Worm (Caenorhabditis elegans) whole organism, L2 larva: Measurements from ENCODE around the gene F54C9.3.

Experiments
- F13H6.1 ChIP-seq: sonication (generic microtip); optimal IDR thresholded peaks from 2 replicates; lab custom pipeline; 2016; ENCODE audit warnings: missing genetic modification characterization, missing compliant biosample characterization
- R02D3.7 ChIP-seq: fragments of 150-350 bp; optimal IDR thresholded peaks from 2 replicates; lab custom pipeline; 2014; ENCODE audit warnings: missing biosample characterization, missing genetic modification characterization
- alr-1 ChIP-seq: fragments of 150-350 bp; optimal IDR thresholded peaks from 2 replicates; lab custom pipeline; 2014; ENCODE audit warnings: missing biosample characterization, missing genetic modification characterization
- ama-1 ChIP-seq: fragments of 150-350 bp; optimal IDR thresholded peaks from 2 replicates; lab custom pipeline; 2018; ENCODE audit warnings: inconsistent platforms
- blmp-1 ChIP-seq: sonication (generic microtip); optimal IDR thresholded peaks from 2 replicates; lab custom pipeline; 2017; ENCODE audit warnings: missing genetic modification characterization, mild to moderate bottlenecking, missing compliant biosample characterization, antibody characterized with exemption, moderate library complexity; ENCODE audit not compliant: insufficient read depth
- crh-2 ChIP-seq: sonication (generic microtip); optimal IDR thresholded peaks from 2 replicates; lab custom pipeline; 2017; ENCODE audit warnings: missing biosample characterization, missing genetic modification characterization
- dmd-4 ChIP-seq: sonication (generic microtip); optimal IDR thresholded peaks from 2 replicates; lab custom pipeline; 2017; ENCODE audit warnings: missing biosample characterization, missing genetic modification characterization
- egl-27 ChIP-seq: sonication (generic microtip); optimal IDR thresholded peaks from 3 replicates; lab custom pipeline; 2017; ENCODE audit warnings: missing biosample characterization, missing genetic modification reagents, missing genetic modification characterization
- fos-1 ChIP-seq: fragments of 150-350 bp; optimal IDR thresholded peaks from 2 replicates; lab custom pipeline; 2014; ENCODE audit warnings: missing biosample characterization, missing genetic modification characterization
- gmeb-1 ChIP-seq: fragments of 150-350 bp; optimal IDR thresholded peaks from 2 replicates; lab custom pipeline; 2014; ENCODE audit warnings: missing biosample characterization, missing genetic modification characterization
- lin-11 ChIP-seq: fragments of 150-350 bp; sonication (generic microtip); optimal IDR thresholded peaks from 2 replicates; lab custom pipeline; 2014; ENCODE audit warnings: missing biosample characterization, missing genetic modification characterization, inconsistent platforms, mixed read lengths
- lin-13 ChIP-seq: fragments of 150-350 bp; optimal IDR thresholded peaks from 2 replicates; lab custom pipeline; 2014; ENCODE audit warnings: missing biosample characterization, missing genetic modification reagents, missing genetic modification characterization
- lsy-2 ChIP-seq, 2 experiments: fragments of 150-350 bp in 1 of 2; sonication (generic microtip) in 1 of 2; optimal IDR thresholded peaks; 2 replicates each; lab custom pipeline; 2014 to 2017; ENCODE audit warnings: missing biosample characterization in 2 of 2, missing genetic modification characterization in 2 of 2
- mab-5 ChIP-seq: fragments of 150-350 bp; optimal IDR thresholded peaks from 2 replicates; lab custom pipeline; 2014; ENCODE audit warnings: missing biosample characterization, missing genetic modification characterization
- nhr-10 ChIP-seq: sonication (generic microtip); optimal IDR thresholded peaks from 2 replicates; lab custom pipeline; 2017; ENCODE audit warnings: missing biosample characterization, missing genetic modification characterization
- nhr-129 ChIP-seq: fragments of 150-350 bp; optimal IDR thresholded peaks from 2 replicates; lab custom pipeline; 2014; ENCODE audit warnings: missing biosample characterization, missing genetic modification characterization
- nhr-23 ChIP-seq: fragments of 150-350 bp; optimal IDR thresholded peaks from 2 replicates; lab custom pipeline; 2014; ENCODE audit warnings: missing biosample characterization, missing genetic modification reagents, missing genetic modification characterization
- nhr-237 ChIP-seq: fragments of 150-350 bp; optimal IDR thresholded peaks from 2 replicates; lab custom pipeline; 2014; ENCODE audit warnings: missing biosample characterization, missing genetic modification characterization
- nhr-25 ChIP-seq: fragments of 150-350 bp; sonication (generic microtip); optimal IDR thresholded peaks from 3 replicates; lab custom pipeline; 2014; ENCODE audit warnings: missing biosample characterization, missing genetic modification characterization
- nhr-77 ChIP-seq: fragments of 150-350 bp; optimal IDR thresholded peaks from 2 replicates; lab custom pipeline; 2014; ENCODE audit warnings: missing biosample characterization, missing genetic modification characterization
- sem-4 ChIP-seq: fragments of 150-350 bp; optimal IDR thresholded peaks from 2 replicates; lab custom pipeline; 2014; ENCODE audit warnings: missing biosample characterization, missing genetic modification reagents, missing genetic modification characterization
- skn-1 ChIP-seq: sonication (generic microtip); optimal IDR thresholded peaks from 2 replicates; lab custom pipeline; 2017; ENCODE audit warnings: missing biosample characterization, missing genetic modification characterization
- sma-3 ChIP-seq: sonication (generic microtip); optimal IDR thresholded peaks from 2 replicates; lab custom pipeline; 2016; ENCODE audit warnings: missing genetic modification reagents, missing genetic modification characterization, missing compliant biosample characterization
- sma-9 ChIP-seq, 2 experiments: fragments of 150-350 bp in 1 of 2; sonication (generic microtip) in 1 of 2; optimal IDR thresholded peaks; 2 replicates each; lab custom pipeline; 2014 to 2016; ENCODE audit warnings: missing genetic modification characterization in 2 of 2, mild to moderate bottlenecking in 1 of 2, missing biosample characterization in 1 of 2, missing compliant biosample characterization in 1 of 2, missing genetic modification reagents in 1 of 2, moderate library complexity in 1 of 2
- snpc-4 ChIP-seq: fragments of 150-350 bp; optimal IDR thresholded peaks from 2 replicates; lab custom pipeline; 2014; ENCODE audit warnings: missing biosample characterization, missing genetic modification characterization
- unc-39 ChIP-seq: fragments of 150-350 bp; optimal IDR thresholded peaks from 2 replicates; lab custom pipeline; 2014; ENCODE audit warnings: missing biosample characterization, missing genetic modification characterization
- unc-55 ChIP-seq: fragments of 150-350 bp; sonication (generic microtip); optimal IDR thresholded peaks from 3 replicates; lab custom pipeline; 2014; ENCODE audit warnings: missing biosample characterization, missing genetic modification reagents, missing genetic modification characterization
- ztf-11 ChIP-seq: sonication (generic microtip); optimal IDR thresholded peaks from 2 replicates; lab custom pipeline; 2017; ENCODE audit warnings: missing biosample characterization, missing genetic modification characterization
- ztf-4 ChIP-seq: fragments of 150-350 bp; optimal IDR thresholded peaks from 2 replicates; lab custom pipeline; 2014; ENCODE audit warnings: missing biosample characterization, missing genetic modification characterization

Gene F54C9.3

ce11 chrII:8532015-8532414 lies 34.6 kb downstream of the F54C9.3 start:
- TF ChIP-seq blmp-1 (tag; lab: Kevin White, UChicago) (peak; percentile 28), fos-1 (tag; lab: Kevin White, UChicago) (no peak), nhr-129 (peak; percentile 32)

DNA sequence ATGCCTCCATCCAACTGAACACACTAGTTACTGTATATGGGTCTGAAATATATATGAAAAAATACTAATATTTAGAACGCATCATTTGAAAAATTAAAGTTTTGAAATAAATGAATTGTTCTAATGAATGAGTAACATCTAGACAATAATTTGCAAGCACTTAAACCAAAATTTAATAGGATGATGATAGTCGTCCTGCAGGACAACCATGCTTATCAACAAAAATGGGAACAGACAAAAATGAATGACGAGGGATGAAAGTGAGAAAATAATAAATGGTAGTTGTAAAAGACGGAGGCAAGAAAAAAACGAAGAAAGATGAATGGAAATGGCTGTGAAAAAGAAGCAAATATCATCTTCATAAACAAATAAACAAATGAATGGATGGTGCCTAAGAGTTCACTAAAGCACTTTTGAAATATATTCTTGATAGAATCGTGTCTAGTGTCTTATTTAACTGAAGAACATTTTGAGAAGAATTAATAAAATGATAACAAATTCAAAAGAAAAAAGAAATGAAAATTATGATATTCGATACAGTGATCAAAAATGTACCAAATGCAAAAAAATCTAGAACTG lies 35.4 kb downstream of the F54C9.3 start, which contains the start of gene gldi-7:
Gene gldi-7 (minus strand): TSS at position 42 of the 579 bp plus-strand sequence.
- TF ChIP-seq nhr-77 (no peak), unc-55 (no peak), F13H6.1 (tag; lab: Kevin White, UChicago) (no peak), fos-1 (tag; lab: Kevin White, UChicago) (peak; percentile 67)

ce11 chrII:8529176-8529698 lies 37.4 kb downstream of the F54C9.3 start:
- TF ChIP-seq sem-4 (no peak), nhr-25 (peak; percentile 54)

DNA sequence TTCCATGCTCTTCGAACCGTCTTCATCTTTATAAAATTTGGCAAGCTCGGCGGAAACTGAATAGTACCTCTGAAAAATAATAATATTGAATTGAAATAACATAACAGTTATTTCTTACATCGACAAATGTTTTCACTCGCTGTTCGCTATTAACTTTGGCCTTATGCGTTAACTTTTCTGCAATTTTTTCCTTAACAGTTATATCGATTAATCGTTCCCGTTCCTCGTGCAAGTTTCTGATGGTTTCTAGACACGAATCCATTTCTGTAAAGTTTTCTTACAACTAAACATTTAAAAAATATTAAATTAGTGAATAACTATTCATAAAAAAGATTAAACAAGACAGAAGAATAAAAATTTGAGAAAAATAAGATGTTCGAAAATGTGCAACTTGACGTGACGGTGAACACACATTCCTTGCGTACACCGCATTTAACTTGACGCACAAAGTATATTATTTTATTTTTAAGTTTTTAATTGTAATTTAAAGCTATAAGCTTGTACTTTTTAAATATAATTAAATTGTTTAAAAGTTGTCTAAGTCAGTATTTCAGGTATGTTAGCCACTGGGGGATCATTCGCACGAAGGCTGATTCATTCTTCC lies 41.4 kb downstream of the F54C9.3 start, which contains the start of the genes prp-9 and mrps-18B:
Gene prp-9 (minus strand): TSS at position 264 of the 604 bp plus-strand sequence.
Gene mrps-18B (plus strand): TSS at position 549 of the 604 bp plus-strand sequence.
- TF ChIP-seq dmd-4 (tag; lab: Kevin White, UChicago) (no peak), nhr-10 (tag; lab: Kevin White, UChicago) (no peak), egl-27 (tag; lab: Kevin White, UChicago) (no peak), sma-9 (GFP tag; optimal IDR thresholded peaks at IDR 0.05; lab: Kevin White, UChicago) (peak; percentile 16), sma-9 (tag; optimal IDR thresholded peaks at IDR 0.05; lab: Kevin White, UChicago) (no peak), ama-1 (lab: Kevin White, UChicago) (no peak), unc-39 (tag; lab: Kevin White, UChicago) (no peak), gmeb-1 (tag; lab: Kevin White, UChicago) (peak; percentile 28), sem-4 (peak; percentile 11), lsy-2 (tag; optimal IDR thresholded peaks at IDR 0.05; lab: Kevin White, UChicago) (peak in 1 of 2 experiments; percentile 74), unc-55 (peak; percentile 57), sma-3 (GFP tag; lab: Kevin White, UChicago) (peak; percentile 13), nhr-77 (no peak), F13H6.1 (tag; lab: Kevin White, UChicago) (peak; percentile 34), mab-5 (tag; lab: Kevin White, UChicago) (no peak), nhr-25 (no peak), fos-1 (tag; lab: Kevin White, UChicago) (no peak), crh-2 (tag; lab: Kevin White, UChicago) (peak; percentile 15)
- TF ChIP-seq, all 48 proteins: peak for 8

ce11 chrII:8520625-8521024 lies 46.0 kb downstream of the F54C9.3 start, which contains the start of gene cht-2:
cht-2 (plus strand) TSS chrII:8520925.
- no peak for TF ChIP-seq nhr-23 (tag; lab: Kevin White, UChicago)
- no peak for TF ChIP-seq snpc-4 (tag; lab: Kevin White, UChicago)
- TF ChIP-seq lin-13: no peak
- no peak for TF ChIP-seq sma-9 (GFP tag; optimal IDR thresholded peaks at IDR 0.05; lab: Kevin White, UChicago)
- TF ChIP-seq sma-9 (tag; optimal IDR thresholded peaks at IDR 0.05; lab: Kevin White, UChicago): no peak
- TF ChIP-seq nhr-77: no peak
- no peak for TF ChIP-seq F13H6.1 (tag; lab: Kevin White, UChicago)
- no peak for TF ChIP-seq alr-1
- no peak for TF ChIP-seq blmp-1 (tag; lab: Kevin White, UChicago)
- TF ChIP-seq nhr-129: no peak
- no peak for TF ChIP-seq ztf-11 (tag; lab: Kevin White, UChicago)
- no peak for TF ChIP-seq skn-1 (tag; lab: Kevin White, UChicago)
- TF ChIP-seq lin-11 (tag; lab: Kevin White, UChicago): no peak
- no peak for TF ChIP-seq mab-5 (tag; lab: Kevin White, UChicago)
- TF ChIP-seq nhr-237 (tag; lab: Kevin White, UChicago): no peak
- no peak for TF ChIP-seq lsy-2 (tag; optimal IDR thresholded peaks at IDR 0.05; lab: Kevin White, UChicago)
- no peak for TF ChIP-seq R02D3.7

DNA sequence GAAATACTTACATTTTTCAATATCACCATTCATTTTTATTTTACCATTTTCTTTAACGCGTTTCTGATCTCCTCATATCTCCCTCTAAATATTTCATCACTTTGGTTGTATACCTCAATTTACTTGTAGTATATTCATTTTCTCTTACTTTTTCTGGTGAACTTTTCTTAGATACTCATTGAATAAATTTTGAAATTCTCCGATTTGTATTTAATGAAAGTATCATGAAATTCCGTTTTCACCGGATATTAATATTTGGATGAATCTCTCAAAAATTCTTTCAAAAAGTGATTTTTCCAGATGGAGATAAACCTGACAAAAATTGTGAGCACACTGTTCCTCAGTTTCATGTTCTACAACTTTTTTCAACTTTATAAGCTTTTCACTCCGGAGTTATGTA lies 48.4 kb downstream of the F54C9.3 start, which contains the start of gene T13H5.8:
Gene T13H5.8 (plus strand): TSS at position 301 of the 400 bp plus-strand sequence.
- TF ChIP-seq sem-4 (no peak), F13H6.1 (tag; lab: Kevin White, UChicago) (no peak), dmd-4 (tag; lab: Kevin White, UChicago) (no peak), blmp-1 (tag; lab: Kevin White, UChicago) (no peak), ztf-4 (tag; lab: Kevin White, UChicago) (no peak)
